Fruit fly (Drosophila melanogaster): Measurements from ENCODE around the gene spg.

The spg gene

dm6 chr3R:28861309-28862157 lies 16.5 kb downstream of the spg start (continued):
- no peak for TF ChIP-seq CG11902 (GFP tag; optimal IDR thresholded peaks at IDR 0.05)
- TF ChIP-seq CG7368 (GFP tag; optimal IDR thresholded peaks at IDR 0.05), result no peak
- TF ChIP-seq Eip93F (GFP tag; optimal IDR thresholded peaks at IDR 0.05), result no peak
- TF ChIP-seq dsx (GFP tag; optimal IDR thresholded peaks at IDR 0.05; ENCODE audit: poor library complexity, severe bottlenecking), result peak; percentile 26
- no peak for TF ChIP-seq CG8119 (GFP tag; IDR thresholded peaks at IDR 0.05)
- peak in 1 of 2 experiments; percentile 16 for TF ChIP-seq ss (GFP tag; optimal IDR thresholded peaks at IDR 0.05)
- TF ChIP-seq acj6 (GFP tag; optimal IDR thresholded peaks at IDR 0.05), result no peak
- no peak for TF ChIP-seq fd59A (GFP tag; optimal IDR thresholded peaks at IDR 0.05)
- TF ChIP-seq CG34406 (GFP tag; optimal IDR thresholded peaks at IDR 0.05), result no peak
- no peak for TF ChIP-seq Met (GFP tag; optimal IDR thresholded peaks at IDR 0.05)
- no peak for TF ChIP-seq Gug (GFP tag; IDR thresholded peaks at IDR 0.05)
- TF ChIP-seq lz (GFP tag; optimal IDR thresholded peaks at IDR 0.05), result no peak
- TF ChIP-seq dac (GFP tag; optimal IDR thresholded peaks at IDR 0.05), result no peak
- TF ChIP-seq CG10631 (GFP tag; optimal IDR thresholded peaks at IDR 0.05), result no peak
- no peak for TF ChIP-seq cyc (GFP tag; optimal IDR thresholded peaks at IDR 0.05)
- TF ChIP-seq CG1621 (tag; optimal IDR thresholded peaks at IDR 0.05), result peak; percentile 82
- TF ChIP-seq achi (GFP tag; optimal IDR thresholded peaks at IDR 0.05), result no peak
- TF ChIP-seq OdsH (GFP tag; optimal IDR thresholded peaks at IDR 0.05), result no peak
- TF ChIP-seq fd85E (GFP tag; optimal IDR thresholded peaks at IDR 0.05), result peak; percentile 51
- TF ChIP-seq vri (GFP tag; optimal IDR thresholded peaks at IDR 0.05), result no peak

DNA sequence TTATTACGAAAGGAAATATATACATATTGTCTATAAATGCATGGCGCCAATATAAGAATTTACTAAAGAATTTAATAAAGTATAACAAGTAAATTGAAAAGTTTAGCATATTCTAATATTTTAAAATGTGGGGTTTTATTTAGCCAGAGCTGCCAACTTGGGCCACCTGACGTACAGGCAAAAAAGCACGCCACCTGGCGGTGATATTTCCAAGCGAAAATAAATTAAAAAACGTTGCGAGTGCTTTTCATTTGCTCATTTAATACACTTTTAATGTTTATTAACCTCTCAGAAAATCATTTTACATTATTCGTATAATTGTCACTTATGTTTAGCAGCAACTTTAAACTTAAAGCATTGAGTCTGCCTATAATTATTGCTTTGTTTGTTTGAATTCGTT lies 25.3 kb downstream of the spg start:
- no peak for TF ChIP-seq Hr39 (GFP tag; optimal IDR thresholded peaks at IDR 0.05)

- no peak for TF ChIP-seq OdsH (GFP tag; optimal IDR thresholded peaks at IDR 0.05)
- peak; percentile 42 for TF ChIP-seq svp (GFP tag)
- TF ChIP-seq CG3032 (tag; optimal IDR thresholded peaks at IDR 0.05), result no peak
These were observed 27.5 kb downstream of the spg start, which contains the start of gene Nepl17 for dm6 chr3R:28872605-28873004. TSS of gene Nepl17 (plus strand) at chr3R:28872905.

DNA sequence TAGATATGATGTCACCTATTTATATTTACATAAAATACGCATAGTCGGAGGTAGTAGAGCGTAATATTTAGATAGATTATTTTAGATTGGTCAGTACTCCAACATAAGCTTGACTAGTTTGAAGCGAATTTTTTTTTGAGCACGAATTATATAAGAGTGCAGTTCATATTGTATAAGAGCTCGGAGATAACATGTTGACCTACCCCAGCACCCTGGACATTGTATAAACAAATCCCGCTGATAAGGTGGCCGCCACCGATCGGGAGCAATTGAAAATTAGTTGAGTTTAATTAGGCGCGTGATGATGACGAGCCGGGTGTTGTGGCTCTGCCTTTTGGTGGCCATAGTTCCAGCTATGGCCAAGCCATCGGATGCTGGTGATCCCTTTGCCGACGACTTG lies 30.3 kb downstream of the spg start, which contains the start of gene Nepl18:
TSS of gene Nepl18 (plus strand) at position 277 of the 400 bp plus-strand sequence.
- TF ChIP-seq svp (GFP tag) (peak; percentile 91), CG1621 (tag; optimal IDR thresholded peaks at IDR 0.05) (no peak)

DNA sequence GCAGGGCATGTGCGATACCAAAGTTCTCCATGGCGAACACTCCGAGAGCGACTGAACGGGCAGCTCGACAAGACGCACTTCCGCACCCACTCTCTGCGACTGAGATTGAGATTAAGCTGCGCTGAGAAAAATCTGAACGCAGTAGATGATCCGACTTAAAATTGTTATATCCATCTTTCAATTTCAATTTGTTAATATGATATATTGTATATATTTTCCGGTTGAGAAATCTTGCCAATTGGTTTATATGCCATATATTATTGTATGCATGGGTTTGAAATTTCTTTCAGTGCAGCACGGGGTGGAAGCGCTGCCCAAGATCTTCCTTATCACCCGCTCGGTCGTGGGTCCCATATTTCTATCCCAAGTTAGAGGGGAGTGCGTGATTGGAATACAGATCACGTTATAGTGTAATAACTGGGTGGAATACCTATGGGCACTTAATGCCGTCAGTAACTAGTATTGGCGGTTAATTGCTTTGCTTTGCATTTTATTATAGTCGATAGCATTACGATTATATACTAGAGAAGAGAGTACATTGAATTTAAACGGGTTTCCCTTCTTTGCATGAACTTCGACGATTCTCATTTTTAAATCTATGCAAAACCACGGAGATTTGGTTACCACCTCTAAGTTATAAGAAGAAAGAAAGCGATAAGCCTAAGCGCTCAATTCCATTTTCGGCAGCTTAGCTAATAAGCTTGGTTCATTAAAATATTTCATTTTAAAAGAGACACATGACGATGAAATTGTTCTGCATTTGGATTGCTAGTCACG lies 35.2 kb downstream of the spg start, which contains the start of the genes Nepl19 and Nepl20:
TSS of gene Nepl19 (minus strand) at position 57 of the 777 bp plus-strand sequence.
TSS of gene Nepl20 (plus strand) at position 727 of the 777 bp plus-strand sequence.
- TF ChIP-seq CG8632 (GFP tag; optimal IDR thresholded peaks at IDR 0.05) (peak; percentile 82), CG6854 (GFP tag; optimal IDR thresholded peaks at IDR 0.05) (no peak), OdsH (GFP tag; optimal IDR thresholded peaks at IDR 0.05) (peak; percentile 90), Blimp-1 (GFP tag; optimal IDR thresholded peaks at IDR 0.05) (peak; percentile 36), CG11762 (GFP tag; optimal IDR thresholded peaks at IDR 0.05; ENCODE audit: insufficient read depth) (peak; percentile 75), fd59A (GFP tag; optimal IDR thresholded peaks at IDR 0.05) (peak; percentile 78), Sox102F (GFP tag; optimal IDR thresholded peaks at IDR 0.05) (peak; percentile 87), Sox14 (GFP tag; optimal IDR thresholded peaks at IDR 0.05) (peak; percentile 86), Ets96B (tag; optimal IDR thresholded peaks at IDR 0.05) (peak; percentile 89), fd85E (GFP tag; optimal IDR thresholded peaks at IDR 0.05) (peak; percentile 56), Hr38 (GFP tag; optimal IDR thresholded peaks at IDR 0.05) (no peak), CG8119 (GFP tag; IDR thresholded peaks at IDR 0.05) (peak; percentile 89), CG34406 (GFP tag; optimal IDR thresholded peaks at IDR 0.05) (peak; percentile 86), eg (GFP tag; IDR thresholded peaks at IDR 0.05) (peak; percentile 94), CG32006 (GFP tag; optimal IDR thresholded peaks at IDR 0.05) (peak; percentile 92), CG16779 (tag; optimal IDR thresholded peaks at IDR 0.05) (peak; percentile 86), CG11294 (GFP tag; IDR thresholded peaks at IDR 0.05) (peak; percentile 85), CG9139 (GFP tag; optimal IDR thresholded peaks at IDR 0.05) (peak; percentile 79), CG10669 (GFP tag; optimal IDR thresholded peaks at IDR 0.05) (peak; percentile 89), Lpt (GFP tag; optimal IDR thresholded peaks at IDR 0.05) (peak; percentile 79), CG11902 (GFP tag; optimal IDR thresholded peaks at IDR 0.05) (peak; percentile 77), CG31627 (GFP tag; optimal IDR thresholded peaks at IDR 0.05) (peak; percentile 84), CG6163 (GFP tag; IDR thresholded peaks at IDR 0.05) (peak; percentile 94), Eip93F (GFP tag; optimal IDR thresholded peaks at IDR 0.05) (peak; percentile 68), Hr39 (GFP tag; optimal IDR thresholded peaks at IDR 0.05) (peak; percentile 77)

Data from whole organism, prepupa.